Fruit fly (Drosophila melanogaster): Measurements from ENCODE around the gene skd.

skd gene

DNA sequence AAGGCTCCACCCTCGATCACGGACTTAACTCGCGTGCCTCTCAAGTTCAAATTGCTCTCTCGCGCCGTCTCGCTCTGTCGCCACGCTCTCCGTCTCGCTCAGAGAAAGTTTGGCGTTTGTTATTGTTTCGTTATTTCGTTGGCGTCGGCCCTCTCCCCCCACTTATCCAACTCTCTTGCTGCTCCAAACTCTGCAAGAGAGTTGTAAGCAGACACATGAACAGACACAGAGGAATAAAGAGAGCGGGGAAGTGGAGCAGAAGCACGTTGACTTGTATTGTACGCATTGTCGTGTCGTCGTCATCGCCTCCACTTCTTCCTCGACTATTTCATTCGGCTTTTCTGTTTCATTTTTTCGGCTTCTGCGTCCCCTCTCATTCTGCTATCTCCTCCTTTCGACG, 3.9 kb downstream of the skd start (continued):
- TF ChIP-seq Sry-β (GFP tag; optimal IDR thresholded peaks at IDR 0.05) (no peak), Usf (GFP tag; optimal IDR thresholded peaks at IDR 0.05) (no peak), sens (GFP tag) (peak; percentile 41), cwo (GFP tag; optimal IDR thresholded peaks at IDR 0.05) (peak; percentile 9), Mad (GFP tag; optimal IDR thresholded peaks at IDR 0.05) (no peak), NC2α (GFP tag; optimal IDR thresholded peaks at IDR 0.05) (no peak), CG4424 (GFP tag; optimal IDR thresholded peaks at IDR 0.05) (no peak), CG34224 (GFP tag; IDR thresholded peaks at IDR 0.05; ENCODE audit: partially characterized antibody) (0 out of 3 replicates have a peak, but pooled peaks have one; percentile 29), ara (GFP tag; IDR thresholded peaks at IDR 0.05) (no peak), ro (GFP tag; IDR thresholded peaks at IDR 0.05) (no peak), abd-A (tag; optimal IDR thresholded peaks at IDR 0.05) (peak; percentile 10), Myb (GFP tag; optimal IDR thresholded peaks at IDR 0.05) (no peak), nau (GFP tag; optimal IDR thresholded peaks at IDR 0.05) (no peak), danr (GFP tag; IDR thresholded peaks at IDR 0.05) (no peak), Atf-2 (GFP tag; optimal IDR thresholded peaks at IDR 0.05) (no peak), fu2 (GFP tag; optimal IDR thresholded peaks at IDR 0.05) (no peak), Ssrp (tag; optimal IDR thresholded peaks at IDR 0.05) (no peak), rib (GFP tag; IDR thresholded peaks at IDR 0.05) (peak; percentile 23; the same call in 1 of the 2 replicates), Deaf1 (tag; optimal IDR thresholded peaks at IDR 0.05) (peak; percentile 78), CG7928 (GFP tag; optimal IDR thresholded peaks at IDR 0.05) (no peak), psq (GFP tag; optimal IDR thresholded peaks at IDR 0.05) (peak; percentile 74), Taf1 (GFP tag; IDR thresholded peaks at IDR 0.05) (no peak), Asciz (GFP tag; optimal IDR thresholded peaks at IDR 0.05) (no peak), Dll (GFP tag; IDR thresholded peaks at IDR 0.05; ENCODE audit: partially characterized antibody) (0 out of 4 replicates have a peak, but pooled peaks have one; percentile 20), gsb-n (tag; optimal IDR thresholded peaks at IDR 0.05) (no peak), CG6791 (GFP tag; IDR thresholded peaks at IDR 0.05; ENCODE audit: partially characterized antibody) (no peak; the same call in 2 of the 3 replicates), CG3065 (GFP tag; optimal IDR thresholded peaks at IDR 0.05) (no peak), wor (GFP tag; IDR thresholded peaks at IDR 0.05) (no peak), grn (GFP tag; optimal IDR thresholded peaks at IDR 0.05) (no peak), crol (GFP tag; IDR thresholded peaks at IDR 0.05) (peak; percentile 96), gsb (GFP tag; IDR thresholded peaks at IDR 0.05) (no peak), CG1602 (GFP tag; optimal IDR thresholded peaks at IDR 0.05) (no peak), Adf1 (GFP tag; IDR thresholded peaks at IDR 0.05) (peak; percentile 22; the same call in 1 of the 2 replicates), CG8478 (optimal IDR thresholded peaks at IDR 0.05) (no peak), CG12942 (GFP tag; optimal IDR thresholded peaks at IDR 0.05) (no peak), CG12769 (tag; optimal IDR thresholded peaks at IDR 0.05) (peak; percentile 36), CG12659 (GFP tag; optimal IDR thresholded peaks at IDR 0.05) (no peak), CG1832 (GFP tag; optimal IDR thresholded peaks at IDR 0.05) (peak; percentile 63), Dek (tag; optimal IDR thresholded peaks at IDR 0.05) (no peak), Poxn (GFP tag; IDR thresholded peaks at IDR 0.05) (no peak), z (GFP tag; IDR thresholded peaks at IDR 0.05) (0 out of 3 replicates have a peak, but pooled peaks have one; percentile 38), CG10321 (GFP tag; IDR thresholded peaks at IDR 0.05) (peak; percentile 45; the same call in 1 of the 2 replicates), CG13424 (tag; optimal IDR thresholded peaks at IDR 0.05) (no peak), MESR4 (GFP tag; optimal IDR thresholded peaks at IDR 0.05) (no peak), Side (GFP tag; optimal IDR thresholded peaks at IDR 0.05) (no peak), Elba2 (GFP tag; optimal IDR thresholded peaks at IDR 0.05) (no peak), CG10565 (GFP tag; optimal IDR thresholded peaks at IDR 0.05) (no peak), CG11504 (tag; optimal IDR thresholded peaks at IDR 0.05) (no peak), Fer3 (tag; optimal IDR thresholded peaks at IDR 0.05) (no peak), CG5180 (GFP tag; optimal IDR thresholded peaks at IDR 0.05) (no peak), Trl (optimal IDR thresholded peaks at IDR 0.05) (peak; percentile 90 to 92), Trl (GFP tag; optimal IDR thresholded peaks at IDR 0.05) (no peak)
